Worm (Caenorhabditis elegans) whole organism, L4 larva: ENCODE results near the gene tatn-1.

Source experiments
- F10B5.3 ChIP-seq: sonication (generic microtip); optimal IDR thresholded peaks from 2 replicates; lab custom pipeline; 2016; ENCODE audit warnings: mild to moderate bottlenecking, missing genetic modification characterization, missing compliant biosample characterization
- F26F4.8 ChIP-seq: fragments of 200-800 bp; sonication (Bioruptor generic); conservative IDR thresholded peaks from 2 replicates; pipeline ENCODE4 v1.3.6; 2022; ENCODE audit warnings: missing genetic modification characterization, missing compliant biosample characterization
- F49E8.2 ChIP-seq: sonication (generic microtip); optimal IDR thresholded peaks from 2 replicates; lab custom pipeline; 2016; ENCODE audit warnings: missing compliant biosample characterization, mild to moderate bottlenecking, missing genetic modification characterization, borderline replicate concordance
- R02D3.7 ChIP-seq: fragments of 150-350 bp; sonication (generic microtip); optimal IDR thresholded peaks from 3 replicates; lab custom pipeline; 2014; ENCODE audit warnings: missing biosample characterization, missing genetic modification characterization
- Y105C5A.15 ChIP-seq: fragments of 200-800 bp; sonication (Bioruptor generic); IDR thresholded peaks from 2 replicates; pipeline ENCODE4 v1.3.6; 2022; ENCODE audit warnings: missing genetic modification characterization, missing compliant biosample characterization
- Y48G9A.11 ChIP-seq: fragments of 200-800 bp; sonication (Bioruptor generic); IDR thresholded peaks from 2 replicates; pipeline ENCODE4 v1.3.6; 2022; ENCODE audit warnings: missing genetic modification reagents, missing genetic modification characterization, missing compliant biosample characterization
- Y5F2A.4 ChIP-seq: fragments of 200-800 bp; sonication (Bioruptor generic); optimal IDR thresholded peaks from 2 replicates; lab custom pipeline; 2018; ENCODE audit warnings: mild to moderate bottlenecking, missing genetic modification characterization, missing compliant biosample characterization
- ZK337.2 ChIP-seq: fragments of 200-800 bp; sonication (Bioruptor generic); IDR thresholded peaks from 2 replicates; pipeline ENCODE4 v1.3.6; 2022; ENCODE audit warnings: missing genetic modification reagents, missing genetic modification characterization, missing compliant biosample characterization
- aha-1 ChIP-seq: fragments of 150-350 bp; peaks from one replicate; lab custom pipeline; 2014; ENCODE audit warnings: missing biosample characterization, missing genetic modification characterization
- aly-2 ChIP-seq: sonication (generic microtip); optimal IDR thresholded peaks from 2 replicates; lab custom pipeline; 2018; ENCODE audit warnings: missing biosample characterization, missing genetic modification characterization
- attf-4 ChIP-seq: sonication (generic microtip); optimal IDR thresholded peaks from 3 replicates; lab custom pipeline; 2017; ENCODE audit warnings: missing biosample characterization, missing genetic modification characterization
- ces-1 ChIP-seq: fragments of 150-350 bp; sonication (generic microtip); optimal IDR thresholded peaks from 4 replicates; lab custom pipeline; 2014; ENCODE audit warnings: missing biosample characterization, missing genetic modification reagents, missing genetic modification characterization
- dmd-8 ChIP-seq: fragments of 200-800 bp; sonication (Bioruptor generic); IDR thresholded peaks from 2 replicates; pipeline ENCODE4 v1.3.6; 2022; ENCODE audit warnings: missing genetic modification characterization, missing compliant biosample characterization
- dpl-1 ChIP-seq: fragments of 150-350 bp; optimal IDR thresholded peaks from 2 replicates; lab custom pipeline; 2014; ENCODE audit warnings: missing biosample characterization, missing genetic modification reagents, missing genetic modification characterization
- hlh-11 ChIP-seq: fragments of 200-800 bp; sonication (Bioruptor generic); optimal IDR thresholded peaks from 2 replicates; lab custom pipeline; 2018; ENCODE audit warnings: mild to moderate bottlenecking, missing genetic modification characterization, missing compliant biosample characterization
- jun-1 ChIP-seq: fragments of 150-350 bp; optimal IDR thresholded peaks from 2 replicates; lab custom pipeline; 2014; ENCODE audit warnings: missing biosample characterization, missing genetic modification reagents, missing genetic modification characterization
- lin-29 ChIP-seq: fragments of 200-800 bp; sonication (Bioruptor generic); IDR thresholded peaks from 2 replicates; pipeline ENCODE4 v1.3.6; 2022; ENCODE audit warnings: missing genetic modification reagents, missing genetic modification characterization, missing compliant biosample characterization
- lin-38 ChIP-seq: fragments of 200-800 bp; sonication (Bioruptor generic); IDR thresholded peaks from 2 replicates; pipeline ENCODE4 v1.3.6; 2022; ENCODE audit warnings: missing genetic modification reagents, missing genetic modification characterization, missing compliant biosample characterization
- lin-39 ChIP-seq: fragments of 150-350 bp; optimal IDR thresholded peaks from 2 replicates; lab custom pipeline; 2014; ENCODE audit warnings: missing biosample characterization, missing genetic modification reagents, missing genetic modification characterization
- lsy-2 ChIP-seq, 2 experiments: fragments of 150-350 bp in 1 of 2; sonication (generic microtip) in 1 of 2; optimal IDR thresholded peaks; 2 replicates each; lab custom pipeline; 2014 to 2017; ENCODE audit warnings: missing biosample characterization in 2 of 2, missing genetic modification characterization in 2 of 2
- madf-5 ChIP-seq, 2 experiments: fragments of 200-800 bp; sonication (Bioruptor generic); IDR thresholded peaks; 2 replicates each; pipeline ENCODE4 v1.3.6; 2022; ENCODE audit warnings: missing compliant biosample characterization in 2 of 2, missing genetic modification characterization in 2 of 2
- mep-1 ChIP-seq: fragments of 150-350 bp; sonication (generic microtip); optimal IDR thresholded peaks from 3 replicates; lab custom pipeline; 2014; ENCODE audit warnings: missing biosample characterization, missing genetic modification characterization
- nhr-237 ChIP-seq: sonication (generic microtip); optimal IDR thresholded peaks from 2 replicates; lab custom pipeline; 2017; ENCODE audit warnings: missing biosample characterization, missing genetic modification characterization
- nhr-42 ChIP-seq: fragments of 200-800 bp; sonication (Bioruptor generic); IDR thresholded peaks from 2 replicates; pipeline ENCODE4 v1.3.6; 2022; ENCODE audit warnings: missing genetic modification characterization, missing compliant biosample characterization
- nhr-76 ChIP-seq: fragments of 150-350 bp; optimal IDR thresholded peaks from 2 replicates; lab custom pipeline; 2014; ENCODE audit warnings: missing biosample characterization, missing genetic modification characterization
- pha-4 ChIP-seq, 2 experiments: fragments of 150-350 bp in 1 of 2; fragments of 200-800 bp in 1 of 2; sonication (Bioruptor generic) in 1 of 2; IDR thresholded peaks in 1 of 2; optimal IDR thresholded peaks in 1 of 2; 2 replicates each; pipeline versions ENCODE4 v1.3.6 to Lab custom; 2014 to 2022; ENCODE audit warnings: missing genetic modification characterization in 2 of 2, missing genetic modification reagents in 2 of 2, missing biosample characterization in 1 of 2, missing compliant biosample characterization in 1 of 2
- rbr-2 ChIP-seq: sonication (generic microtip); optimal IDR thresholded peaks from 2 replicates; lab custom pipeline; 2016; ENCODE audit warnings: missing genotype, missing genetic modification characterization, missing compliant biosample characterization
- saeg-2 ChIP-seq: fragments of 200-800 bp; sonication (Bioruptor generic); IDR thresholded peaks from 2 replicates; pipeline ENCODE4 v1.3.6; 2022; ENCODE audit warnings: missing genetic modification reagents, missing genetic modification characterization, missing compliant biosample characterization
- set-16 ChIP-seq: fragments of 200-800 bp; sonication (Bioruptor generic); IDR thresholded peaks from 2 replicates; pipeline ENCODE4 v1.3.6; 2022; ENCODE audit warnings: missing genetic modification reagents, missing genetic modification characterization, missing compliant biosample characterization
- skn-1 ChIP-seq: fragments of 150-350 bp; optimal IDR thresholded peaks from 2 replicates; lab custom pipeline; 2014; ENCODE audit warnings: missing biosample characterization, missing genetic modification characterization
- spr-1 ChIP-seq: sonication (generic microtip); optimal IDR thresholded peaks from 2 replicates; lab custom pipeline; 2016; ENCODE audit warnings: mild to moderate bottlenecking, missing genetic modification characterization, missing compliant biosample characterization
- spr-3 ChIP-seq: fragments of 200-800 bp; sonication (Bioruptor generic); optimal IDR thresholded peaks from 2 replicates; lab custom pipeline; 2018; ENCODE audit warnings: mild to moderate bottlenecking, missing genetic modification characterization, missing compliant biosample characterization
- tag-97 ChIP-seq: fragments of 200-800 bp; sonication (Bioruptor generic); IDR thresholded peaks from 2 replicates; pipeline ENCODE4 v1.3.6; 2022; ENCODE audit warnings: missing genetic modification characterization, missing compliant biosample characterization
- unc-62 ChIP-seq, 3 experiments: fragments of 150-350 bp in 1 of 3; sonication (generic microtip); optimal IDR thresholded peaks in 2 of 3; peaks in 1 of 3; 1 replicate in 1 of 3; 2 replicates in 2 of 3; lab custom pipeline; 2014 to 2017; ENCODE audit warnings: missing biosample characterization in 3 of 3, missing genetic modification characterization in 3 of 3, missing genetic modification reagents in 3 of 3, missing genotype in 1 of 3
- zag-1 ChIP-seq: fragments of 150-350 bp; optimal IDR thresholded peaks from 2 replicates; lab custom pipeline; 2014; ENCODE audit warnings: missing biosample characterization, missing genetic modification characterization
- zfp-3 ChIP-seq: fragments of 200-800 bp; sonication (Bioruptor generic); conservative IDR thresholded peaks from 2 replicates; pipeline ENCODE4 v1.3.6; 2022; ENCODE audit warnings: missing genetic modification reagents, missing genetic modification characterization, missing compliant biosample characterization
- zip-2 ChIP-seq: fragments of 150-350 bp; optimal IDR thresholded peaks from 2 replicates; lab custom pipeline; 2014; ENCODE audit warnings: missing biosample characterization, missing genetic modification characterization
- ztf-11 ChIP-seq: fragments of 150-350 bp; optimal IDR thresholded peaks from 2 replicates; lab custom pipeline; 2014; ENCODE audit warnings: missing biosample characterization, missing genetic modification characterization

tatn-1 gene

ce11 chrX:14757641-14758220 is 33.1 kb upstream of the tatn-1 start:
- TF ChIP-seq unc-62 (GFP tag; optimal IDR thresholded peaks at IDR 0.05 in 1 of 2; lab: Kevin White, UChicago) (peak in 1 of 2 experiments; percentile 91), unc-62 (tag; optimal IDR thresholded peaks at IDR 0.05; lab: Kevin White, UChicago) (no peak), lin-39 (tag; lab: Kevin White, UChicago) (no peak), spr-1 (tag; lab: Kevin White, UChicago) (no peak), hlh-11 (tag; lab: Kevin White, UChicago) (no peak), ZK337.2 (GFP tag; lab: Robert Waterston, UW) (no peak)
- TF ChIP-seq, all 104 proteins: peak for 1

ce11 chrX:14759549-14759948 is 31.3 kb upstream of the tatn-1 start:
- TF ChIP-seq dmd-8 (GFP tag; lab: Robert Waterston, UW) (no peak), attf-4 (tag; lab: Kevin White, UChicago) (no peak), lin-39 (tag; lab: Kevin White, UChicago) (no peak), tag-97 (GFP tag; lab: Robert Waterston, UW) (no peak), spr-1 (tag; lab: Kevin White, UChicago) (no peak), ces-1 (GFP tag; lab: Kevin White, UChicago) (no peak), lin-38 (GFP tag; lab: Robert Waterston, UW) (no peak), rbr-2 (tag; lab: Kevin White, UChicago) (no peak), saeg-2 (GFP tag; lab: Robert Waterston, UW) (no peak), spr-3 (no peak), zag-1 (tag; lab: Kevin White, UChicago) (no peak), zfp-3 (GFP tag; lab: Robert Waterston, UW) (no peak), skn-1 (tag; lab: Kevin White, UChicago) (no peak), R02D3.7 (tag; lab: Kevin White, UChicago) (no peak)
- TF ChIP-seq, all 104 proteins: peak for 0

ce11 chrX:14760166-14760565 is 30.6 kb upstream of the tatn-1 start:
- TF ChIP-seq aly-2 (no peak), Y5F2A.4 (no peak), nhr-42 (GFP tag; lab: Robert Waterston, UW) (no peak), aha-1 (tag; lab: Kevin White, UChicago) (peak; percentile 89), unc-62 (GFP tag; optimal IDR thresholded peaks at IDR 0.05 in 1 of 2; lab: Kevin White, UChicago) (peak in 1 of 2 experiments; percentile 68), unc-62 (tag; optimal IDR thresholded peaks at IDR 0.05; lab: Kevin White, UChicago) (no peak), Y105C5A.15 (no peak), lsy-2 (tag; optimal IDR thresholded peaks at IDR 0.05; lab: Kevin White, UChicago) (no peak), attf-4 (tag; lab: Kevin White, UChicago) (no peak), jun-1 (tag; lab: Kevin White, UChicago) (no peak)

DNA sequence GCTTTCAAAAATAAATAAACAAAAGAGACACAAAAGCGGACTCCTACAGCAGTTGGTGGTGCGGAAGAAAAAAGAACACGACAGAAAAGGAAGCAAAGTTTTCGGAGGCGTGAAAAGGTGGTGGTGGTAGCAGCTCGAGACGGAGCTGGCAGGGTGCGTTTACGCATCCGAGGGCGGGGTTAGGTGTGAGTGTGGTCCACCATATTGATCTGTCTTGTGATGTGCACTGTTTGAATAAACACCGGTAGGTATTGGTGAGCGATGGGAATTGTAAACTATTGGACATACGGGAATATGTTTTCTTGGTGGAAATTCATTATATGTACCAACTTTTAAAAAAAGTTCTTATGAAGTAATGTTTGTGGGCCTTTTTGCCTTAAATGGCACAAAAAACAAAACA is 29.8 kb upstream of the tatn-1 start, which contains the start of gene C05G5.5:
Gene C05G5.5 (minus strand): TSS at position 101 of the 400 bp plus-strand sequence.
- TF ChIP-seq dpl-1 (no peak), spr-1 (tag; lab: Kevin White, UChicago) (no peak), F10B5.3 (no peak), F49E8.2 (no peak), mep-1 (tag; lab: Kevin White, UChicago) (no peak), F26F4.8 (GFP tag; lab: Robert Waterston, UW) (no peak), pha-4 (GFP tag; IDR thresholded peaks at IDR 0.05; lab: Robert Waterston, UW) (no peak), pha-4 (tag; optimal IDR thresholded peaks at IDR 0.05; lab: Kevin White, UChicago) (no peak), nhr-76 (tag; lab: Kevin White, UChicago) (no peak), Y48G9A.11 (no peak), lin-29 (no peak), ztf-11 (tag; lab: Kevin White, UChicago) (no peak), nhr-237 (no peak), set-16 (GFP tag; lab: Robert Waterston, UW) (no peak), zip-2 (tag; lab: Kevin White, UChicago) (no peak), rbr-2 (tag; lab: Kevin White, UChicago) (no peak), madf-5 (GFP tag; IDR thresholded peaks at IDR 0.05; lab: Robert Waterston, UW) (no peak)
